Worm (Caenorhabditis elegans): Measurements from ENCODE around the gene fipr-11.
A peak's percentile ranks its signal among the peaks of the same experiment; 100 is the strongest.

fipr-11 gene

ce11 chrV:9943039-9943438 is 37.0 kb upstream of the fipr-11 start, which contains the start of gene fipr-12:
Gene fipr-12 (plus strand): TSS chrV:9943339.
- TF ChIP-seq unc-39 (tag; optimal IDR thresholded peaks at IDR 0.05) (no peak), unc-62 (GFP tag; optimal IDR thresholded peaks at IDR 0.05 in 1 of 2) (peak in 1 of 2 experiments; percentile 70), unc-62 (tag; optimal IDR thresholded peaks at IDR 0.05) (no peak)

ce11 chrV:9937435-9937834 is 31.4 kb upstream of the fipr-11 start, which contains the start of gene srj-33:
Gene srj-33 (minus strand): TSS chrV:9937535.
- TF ChIP-seq nhr-10 (tag; optimal IDR thresholded peaks at IDR 0.05): no peak
- TF ChIP-seq jun-1 (tag; optimal IDR thresholded peaks at IDR 0.05): no peak
- TF ChIP-seq zfp-3 (GFP tag; conservative IDR thresholded peaks at IDR 0.05): no peak
- TF ChIP-seq daf-16 (GFP tag; optimal IDR thresholded peaks at IDR 0.05): no peak
- no peak for TF ChIP-seq daf-16 (tag; optimal IDR thresholded peaks at IDR 0.05)
- TF ChIP-seq ztf-11 (tag; optimal IDR thresholded peaks at IDR 0.05): no peak
- no peak for TF ChIP-seq gei-8 (GFP tag; optimal IDR thresholded peaks at IDR 0.05)
- no peak for TF ChIP-seq Y5F2A.4 (GFP tag; optimal IDR thresholded peaks at IDR 0.05)
- TF ChIP-seq nhr-48 (tag; optimal IDR thresholded peaks at IDR 0.05): no peak
- TF ChIP-seq unc-62 (GFP tag; optimal IDR thresholded peaks at IDR 0.05 in 1 of 2): no peak
- no peak for TF ChIP-seq unc-62 (tag; optimal IDR thresholded peaks at IDR 0.05)
- TF ChIP-seq lim-7 (GFP tag; IDR thresholded peaks at IDR 0.05): no peak
- TF ChIP-seq fkh-10 (GFP tag; optimal IDR thresholded peaks at IDR 0.05): no peak
- no peak for TF ChIP-seq pqm-1 (tag; optimal IDR thresholded peaks at IDR 0.05)
- no peak for TF ChIP-seq fos-1 (tag; optimal IDR thresholded peaks at IDR 0.05)
- TF ChIP-seq zag-1 (tag; optimal IDR thresholded peaks at IDR 0.05): no peak
- no peak for TF ChIP-seq dmd-9 (GFP tag; IDR thresholded peaks at IDR 0.05)
- no peak for TF ChIP-seq lin-1 (GFP tag; IDR thresholded peaks at IDR 0.05)
- no peak for TF ChIP-seq nhr-41 (GFP tag; IDR thresholded peaks at IDR 0.05)
- no peak for TF ChIP-seq aly-2 (tag; optimal IDR thresholded peaks at IDR 0.05)
- TF ChIP-seq vab-7 (GFP tag; IDR thresholded peaks at IDR 0.05): no peak

- TF ChIP-seq snpc-4 (tag; optimal IDR thresholded peaks at IDR 0.05): no peak
- peak; percentile 27 for TF ChIP-seq hlh-30 (tag; optimal IDR thresholded peaks at IDR 0.05; ENCODE audit: insufficient read depth)
- no peak for TF ChIP-seq set-16 (GFP tag; IDR thresholded peaks at IDR 0.05)
- peak; percentile 85 for TF ChIP-seq R02D3.7 (tag; optimal IDR thresholded peaks at IDR 0.05)
- no peak for TF ChIP-seq F10B5.3 (tag; optimal IDR thresholded peaks at IDR 0.05)
- peak; percentile 79 for TF ChIP-seq dpl-1 (GFP tag; optimal IDR thresholded peaks at IDR 0.05)
- TF ChIP-seq nhr-28 (tag; optimal IDR thresholded peaks at IDR 0.05): peak; percentile 23
- TF ChIP-seq hif-1 (tag; optimal IDR thresholded peaks at IDR 0.05): no peak
- TF ChIP-seq mxl-2 (GFP tag; conservative IDR thresholded peaks at IDR 0.05): no peak
- TF ChIP-seq mep-1 (tag; optimal IDR thresholded peaks at IDR 0.05): no peak
- TF ChIP-seq fkh-10 (GFP tag; optimal IDR thresholded peaks at IDR 0.05): no peak
- no peak for TF ChIP-seq pqm-1 (tag; optimal IDR thresholded peaks at IDR 0.05)
- TF ChIP-seq unc-39 (tag; optimal IDR thresholded peaks at IDR 0.05): no peak
- peak; percentile 1 for TF ChIP-seq nhr-77 (tag; optimal IDR thresholded peaks at IDR 0.05)
- TF ChIP-seq skn-1 (tag; optimal IDR thresholded peaks at IDR 0.05): no peak
- no peak for TF ChIP-seq lin-38 (GFP tag; IDR thresholded peaks at IDR 0.05)
- TF ChIP-seq nhr-237 (tag; optimal IDR thresholded peaks at IDR 0.05): no peak
- no peak for TF ChIP-seq saeg-2 (GFP tag; IDR thresholded peaks at IDR 0.05)
- 0 out of 2 replicates have a peak, but pooled peaks have one; percentile 32 for TF ChIP-seq pha-4 (GFP tag; IDR thresholded peaks at IDR 0.05)
- no peak for TF ChIP-seq pha-4 (tag; optimal IDR thresholded peaks at IDR 0.05)
Measured at ce11 chrV:9930612-9931065, 24.6 kb upstream of the fipr-11 start, which contains the start of the genes rmh-2 and suds-3. Gene rmh-2 (minus strand): TSS chrV:9930775. Gene suds-3 (plus strand): TSS chrV:9931015.
